Worm (Caenorhabditis elegans): Measurements from ENCODE around the gene cblc-1.

- no peak for TF ChIP-seq ref-1 (GFP tag; conservative IDR thresholded peaks at IDR 0.05)
- TF ChIP-seq ztf-29 (GFP tag; IDR thresholded peaks at IDR 0.05) = no peak
- no peak for TF ChIP-seq cog-1 (tag; optimal IDR thresholded peaks at IDR 0.05)
- no peak for TF ChIP-seq T22C8.4 (GFP tag; IDR thresholded peaks at IDR 0.05)
Observed at ce11 chrII:4934954-4935353, 6.0 kb downstream of the cblc-1 start, which contains the start of gene gst-30.
